Fruit fly (Drosophila melanogaster): ENCODE results near the gene CG17375.

CG17375 gene

DNA sequence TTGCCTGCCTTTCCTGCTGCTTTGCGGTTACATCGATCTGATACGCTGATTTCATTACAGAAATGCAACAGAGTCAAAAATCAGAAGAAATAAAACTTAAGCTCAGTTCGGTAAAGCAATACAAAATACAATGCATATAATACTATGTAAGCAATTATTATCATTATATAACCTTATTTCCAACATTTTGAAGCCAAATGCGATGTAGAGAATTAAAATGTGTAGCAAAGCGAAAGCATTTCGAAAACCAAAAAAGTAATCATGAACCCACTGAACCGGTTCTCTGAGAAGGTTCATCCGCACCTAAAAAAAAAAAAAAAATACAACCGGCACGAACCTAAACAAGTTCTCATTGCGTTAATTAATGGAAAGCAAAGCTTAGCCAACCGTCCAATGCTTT is 21.4 kb downstream of the CG17375 start:
- TF ChIP-seq Sox102F (GFP tag; optimal IDR thresholded peaks at IDR 0.05) (no peak), Eip78C (GFP tag) (peak; percentile 44), ss (GFP tag; optimal IDR thresholded peaks at IDR 0.05) (peak in 1 of 2 experiments; percentile 29)

- TF ChIP-seq fd85E (GFP tag; optimal IDR thresholded peaks at IDR 0.05) (no peak), CG34406 (GFP tag; optimal IDR thresholded peaks at IDR 0.05) (no peak), CG31627 (GFP tag; optimal IDR thresholded peaks at IDR 0.05) (no peak), Eip78C (GFP tag) (peak; percentile 51)
Observed at dm6 chr2L:6783395-6783794, 22.2 kb downstream of the CG17375 start.

DNA sequence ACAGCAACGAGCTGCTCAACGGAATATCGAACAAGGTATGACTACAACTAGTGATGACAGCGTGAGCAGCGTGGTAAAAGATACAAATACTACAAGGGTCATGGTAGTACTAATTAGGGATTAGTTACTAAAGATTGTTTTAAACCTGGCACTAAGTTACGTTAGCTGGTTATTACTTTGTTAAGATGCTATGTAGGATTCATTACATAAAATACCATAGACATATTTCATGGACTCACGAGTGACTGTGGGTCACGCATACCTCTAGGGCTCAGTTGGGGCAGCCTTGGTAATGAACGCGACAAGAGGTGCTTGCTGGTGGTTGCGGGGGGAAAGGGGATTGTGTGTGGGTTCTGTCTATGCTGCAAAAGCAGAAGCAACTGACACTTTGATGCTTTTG is 30.7 kb downstream of the CG17375 start:
- TF ChIP-seq CG10669 (GFP tag; optimal IDR thresholded peaks at IDR 0.05) (peak; percentile 3), svp (GFP tag) (peak; percentile 55), Eip78C (GFP tag) (no peak), salr (GFP tag; optimal IDR thresholded peaks at IDR 0.05) (no peak), CG6163 (GFP tag; IDR thresholded peaks at IDR 0.05) (no peak)

dm6 chr2L:6773645-6774044 is 31.9 kb downstream of the CG17375 start, which contains the start of gene CG17378:
Gene CG17378 (plus strand): TSS chr2L:6774041.
- TF ChIP-seq Lpt (GFP tag; optimal IDR thresholded peaks at IDR 0.05) (no peak), CG6276 (GFP tag; optimal IDR thresholded peaks at IDR 0.05) (no peak), CG6792 (GFP tag; optimal IDR thresholded peaks at IDR 0.05) (no peak), topi (GFP tag; optimal IDR thresholded peaks at IDR 0.05) (no peak), dsx (GFP tag; optimal IDR thresholded peaks at IDR 0.05; ENCODE audit: poor library complexity, severe bottlenecking) (no peak), spab (GFP tag; optimal IDR thresholded peaks at IDR 0.05) (no peak), CG3032 (tag; optimal IDR thresholded peaks at IDR 0.05) (no peak), CG7368 (GFP tag; optimal IDR thresholded peaks at IDR 0.05) (no peak), CG11294 (GFP tag; IDR thresholded peaks at IDR 0.05) (no peak), Blimp-1 (GFP tag; optimal IDR thresholded peaks at IDR 0.05) (no peak), Ets21C (GFP tag; optimal IDR thresholded peaks at IDR 0.05) (no peak)

- TF ChIP-seq Hr4 (GFP tag; optimal IDR thresholded peaks at IDR 0.05) (no peak), cyc (GFP tag; optimal IDR thresholded peaks at IDR 0.05) (no peak), Eip93F (GFP tag; optimal IDR thresholded peaks at IDR 0.05) (no peak), CG32006 (GFP tag; optimal IDR thresholded peaks at IDR 0.05) (no peak), OdsH (GFP tag; optimal IDR thresholded peaks at IDR 0.05) (no peak), Ets21C (GFP tag; optimal IDR thresholded peaks at IDR 0.05) (no peak), CG11902 (GFP tag; optimal IDR thresholded peaks at IDR 0.05) (no peak), Eip78C (GFP tag) (no peak), spab (GFP tag; optimal IDR thresholded peaks at IDR 0.05) (no peak), Ets96B (tag; optimal IDR thresholded peaks at IDR 0.05) (no peak), CG1621 (tag; optimal IDR thresholded peaks at IDR 0.05) (no peak), CG6808 (GFP tag; optimal IDR thresholded peaks at IDR 0.05) (no peak), Smox (GFP tag; optimal IDR thresholded peaks at IDR 0.05) (no peak), fd85E (GFP tag; optimal IDR thresholded peaks at IDR 0.05) (no peak), CG6163 (GFP tag; IDR thresholded peaks at IDR 0.05) (no peak)
Observed at dm6 chr2L:6772655-6773054, 32.9 kb downstream of the CG17375 start, which contains the start of gene LUBEL. Gene LUBEL (minus strand): TSS chr2L:6772755.

DNA sequence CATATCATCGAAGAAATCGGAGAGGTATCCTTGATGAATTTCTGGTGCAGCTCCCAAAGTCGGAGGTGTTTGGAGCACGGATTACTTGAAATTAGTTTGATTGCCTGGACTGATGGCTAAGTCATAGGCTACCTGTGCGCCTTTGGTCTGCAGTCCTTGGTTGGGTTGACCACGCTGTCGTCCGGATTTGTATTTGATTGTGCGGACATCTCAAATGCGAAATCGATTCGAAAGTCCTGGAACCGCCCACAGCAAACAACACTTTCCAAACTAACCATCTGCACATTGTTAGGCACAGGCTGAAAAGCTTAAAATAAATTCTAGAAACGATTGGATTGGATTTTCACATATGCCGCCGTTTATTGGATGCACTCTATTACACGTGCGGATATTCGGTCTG is 46.1 kb downstream of the CG17375 start, which contains the start of gene CG11322:
TSS of gene CG11322 (minus strand) at position 101 of the 400 bp plus-strand sequence.
- TF ChIP-seq Sox102F (GFP tag; optimal IDR thresholded peaks at IDR 0.05), result no peak
- no peak for TF ChIP-seq Eip78C (GFP tag)
- TF ChIP-seq CG31627 (GFP tag; optimal IDR thresholded peaks at IDR 0.05), result no peak
- TF ChIP-seq lz (GFP tag; optimal IDR thresholded peaks at IDR 0.05), result no peak

Data from whole organism, prepupa.